Fruit fly (Drosophila melanogaster) whole organism, embryonic: Measurements from ENCODE around the gene CG15024.

Experiments
- ATbp ChIP-seq: fragments of 200-800 bp; sonication (Bioruptor generic); optimal IDR thresholded peaks from 2 replicates; lab custom pipeline; 2017; ENCODE audit warnings: missing biosample characterization, mild to moderate bottlenecking, missing genetic modification characterization, missing genetic modification reagents
- Ada2b ChIP-seq: fragments of 200-800 bp; sonication (Bioruptor generic); IDR thresholded peaks from 2 replicates; pipeline ENCODE4 v1.3.6; 2022; ENCODE audit warnings: missing biosample characterization, missing genetic modification characterization
- Bteb2 ChIP-seq: fragments of 200-800 bp; sonication (Bioruptor generic); optimal IDR thresholded peaks from 2 replicates; lab custom pipeline; 2016; ENCODE audit warnings: missing biosample characterization, missing genetic modification characterization
- CG10147 ChIP-seq: fragments of 200-800 bp; sonication (Bioruptor generic); optimal IDR thresholded peaks from 2 replicates; lab custom pipeline; 2019; ENCODE audit warnings: missing biosample characterization, mild to moderate bottlenecking, missing genetic modification characterization, moderate library complexity
- CG10209 ChIP-seq: fragments of 200-800 bp; sonication (Bioruptor generic); optimal IDR thresholded peaks from 3 replicates; lab custom pipeline; 2017; ENCODE audit warnings: missing biosample characterization, mild to moderate bottlenecking, missing genetic modification characterization, missing genetic modification reagents
- CG1024 ChIP-seq: fragments of 200-800 bp; sonication (Bioruptor generic); IDR thresholded peaks from 2 replicates; pipeline ENCODE4 v1.3.6; 2022; ENCODE audit warnings: missing biosample characterization, missing genetic modification characterization
- CG10431 ChIP-seq: fragments of 200-800 bp; sonication (Bioruptor generic); optimal IDR thresholded peaks from 3 replicates; lab custom pipeline; 2018; ENCODE audit warnings: missing biosample characterization, mild to moderate bottlenecking, missing genetic modification characterization
- CG10565 ChIP-seq: fragments of 200-800 bp; sonication (Bioruptor generic); optimal IDR thresholded peaks from 3 replicates; lab custom pipeline; 2016; ENCODE audit warnings: missing biosample characterization, mild to moderate bottlenecking, missing genetic modification characterization
- CG11093 ChIP-seq: fragments of 200-800 bp; sonication (Bioruptor generic); IDR thresholded peaks from 3 replicates; pipeline ENCODE4 v1.3.6; 2022; ENCODE audit warnings: missing biosample characterization, missing genetic modification characterization
- CG15073 ChIP-seq: fragments of 200-800 bp; sonication (Bioruptor generic); optimal IDR thresholded peaks from 2 replicates; lab custom pipeline; 2016; ENCODE audit warnings: missing biosample characterization, missing genetic modification characterization
- CG1647 ChIP-seq: fragments of 200-800 bp; sonication (Bioruptor generic); optimal IDR thresholded peaks from 3 replicates; lab custom pipeline; 2016; ENCODE audit warnings: missing biosample characterization, missing genetic modification characterization
- CG17361 ChIP-seq: fragments of 200-800 bp; sonication (Bioruptor generic); IDR thresholded peaks from 3 replicates; pipeline ENCODE4 v1.3.6; 2022; ENCODE audit warnings: missing biosample characterization, missing genetic modification characterization
- CG17385 ChIP-seq: fragments of 200-800 bp; sonication (Bioruptor generic); optimal IDR thresholded peaks from 3 replicates; lab custom pipeline; 2018; ENCODE audit warnings: missing biosample characterization, mild to moderate bottlenecking, missing genetic modification characterization
- CG18011 ChIP-seq: fragments of 200-800 bp; sonication (Bioruptor generic); optimal IDR thresholded peaks from 2 replicates; lab custom pipeline; 2017; ENCODE audit warnings: missing biosample characterization, missing genetic modification characterization, mild to moderate bottlenecking, moderate library complexity, missing genotype
- CG18619 ChIP-seq: fragments of 200-800 bp; sonication (Bioruptor generic); optimal IDR thresholded peaks from 3 replicates; lab custom pipeline; 2017; ENCODE audit warnings: missing biosample characterization, mild to moderate bottlenecking, missing genetic modification characterization
- CG2875 ChIP-seq: fragments of 200-800 bp; sonication (Bioruptor generic); optimal IDR thresholded peaks from 2 replicates; lab custom pipeline; 2017; ENCODE audit warnings: missing biosample characterization, mild to moderate bottlenecking, missing genetic modification characterization, missing genetic modification reagents
- CG2889 ChIP-seq: fragments of 200-800 bp; sonication (Bioruptor generic); IDR thresholded peaks from 3 replicates; pipeline ENCODE4 v1.3.6; 2022; ENCODE audit warnings: missing biosample characterization, missing genetic modification characterization
- CG32532 ChIP-seq: fragments of 200-800 bp; sonication (Bioruptor generic); IDR thresholded peaks from 2 replicates; pipeline ENCODE4 v1.3.6; 2022; ENCODE audit warnings: missing biosample characterization, missing genetic modification characterization
- CG32767 ChIP-seq: fragments of 200-800 bp; sonication (Bioruptor generic); IDR thresholded peaks from 2 replicates; pipeline ENCODE4 v1.3.6; 2022; ENCODE audit warnings: missing biosample characterization, missing genetic modification characterization
- CG33213 ChIP-seq: fragments of 200-800 bp; sonication (Bioruptor generic); optimal IDR thresholded peaks from 3 replicates; lab custom pipeline; 2016; ENCODE audit warnings: missing biosample characterization, missing genetic modification characterization
- CG34422 ChIP-seq: fragments of 200-800 bp; sonication (Bioruptor generic); IDR thresholded peaks from 3 replicates; pipeline ENCODE4 v1.3.6; 2022; ENCODE audit warnings: missing biosample characterization, missing genetic modification characterization
- CG3995 ChIP-seq: fragments of 200-800 bp; sonication (Bioruptor generic); optimal IDR thresholded peaks from 3 replicates; lab custom pipeline; 2016; ENCODE audit warnings: missing biosample characterization, missing genetic modification characterization
- CG4328 ChIP-seq: fragments of 200-800 bp; sonication (Bioruptor generic); optimal IDR thresholded peaks from 3 replicates; lab custom pipeline; 2017; ENCODE audit warnings: missing biosample characterization, missing genetic modification reagents, missing genetic modification characterization
- CG6854 ChIP-seq: fragments of 200-800 bp; sonication (Bioruptor generic); optimal IDR thresholded peaks from 3 replicates; lab custom pipeline; 2017; ENCODE audit warnings: missing biosample characterization, mild to moderate bottlenecking, missing genetic modification characterization
- CG7271 ChIP-seq: fragments of 200-800 bp; sonication (Bioruptor generic); optimal IDR thresholded peaks from 2 replicates; lab custom pipeline; 2018; ENCODE audit warnings: missing biosample characterization, mild to moderate bottlenecking, missing genetic modification characterization, moderate library complexity
- CG9876 ChIP-seq: fragments of 200-800 bp; sonication (Bioruptor generic); optimal IDR thresholded peaks from 2 replicates; lab custom pipeline; 2016; ENCODE audit warnings: missing biosample characterization, missing genetic modification characterization
- CG9932 ChIP-seq: fragments of 200-800 bp; sonication (Bioruptor generic); IDR thresholded peaks from 2 replicates; pipeline ENCODE4 v1.3.6; 2022; ENCODE audit warnings: missing biosample characterization, missing genetic modification characterization
- D ChIP-seq, 2 experiments: fragments of 200-800 bp in 1 of 2; fragments of >200 bp in 1 of 2; sonication (Bioruptor generic) in 1 of 2; optimal IDR thresholded peaks; 2 replicates in 1 of 2; 3 replicates in 1 of 2; lab custom pipeline; 2017; ENCODE audit warnings: mild to moderate bottlenecking in 1 of 2, missing biosample characterization in 1 of 2, missing genetic modification characterization in 1 of 2, missing genetic modification reagents in 1 of 2
- HLH4C ChIP-seq: fragments of 200-800 bp; sonication (Bioruptor generic); IDR thresholded peaks from 3 replicates; pipeline ENCODE4 v1.3.6; 2022; ENCODE audit warnings: missing biosample characterization, missing genetic modification characterization; ENCODE audit not compliant: partially characterized antibody
- Jarid2 ChIP-seq: fragments of 200-800 bp; sonication (Bioruptor generic); optimal IDR thresholded peaks from 3 replicates; lab custom pipeline; 2017; ENCODE audit warnings: mild to moderate bottlenecking, missing biosample characterization, missing genetic modification reagents, missing genetic modification characterization
- NfI ChIP-seq: fragments of 200-800 bp; sonication (Bioruptor generic); optimal IDR thresholded peaks from 3 replicates; lab custom pipeline; 2018; ENCODE audit warnings: missing biosample characterization, mild to moderate bottlenecking, missing genetic modification characterization, moderate library complexity
- PHDP ChIP-seq: fragments of 200-800 bp; sonication (Bioruptor generic); optimal IDR thresholded peaks from 3 replicates; lab custom pipeline; 2018; ENCODE audit warnings: missing biosample characterization, mild to moderate bottlenecking, missing genetic modification characterization, moderate library complexity
- Rx ChIP-seq: fragments of 200-800 bp; sonication (Bioruptor generic); IDR thresholded peaks from 2 replicates; pipeline ENCODE4 v1.3.6; 2022; ENCODE audit warnings: missing biosample characterization, missing genetic modification characterization
- Tbp ChIP-seq: fragments of >200 bp; optimal IDR thresholded peaks from 2 replicates; lab custom pipeline; 2018; ENCODE audit warnings: missing biosample characterization, missing genetic modification characterization
- ara ChIP-seq: fragments of 200-800 bp; sonication (Bioruptor generic); IDR thresholded peaks from 2 replicates; pipeline ENCODE4 v1.3.6; 2022; ENCODE audit warnings: missing biosample characterization, missing genetic modification characterization
- ato ChIP-seq: fragments of 200-800 bp; sonication (Bioruptor generic); IDR thresholded peaks from 2 replicates; pipeline ENCODE4 v1.3.6; 2022; ENCODE audit warnings: missing biosample characterization, missing genetic modification characterization; ENCODE audit not compliant: partially characterized antibody
- bbx ChIP-seq: fragments of 200-800 bp; sonication (Bioruptor generic); IDR thresholded peaks from 2 replicates; pipeline ENCODE4 v1.3.6; 2022; ENCODE audit warnings: missing biosample characterization, missing genetic modification characterization; ENCODE audit not compliant: partially characterized antibody
- da ChIP-seq: fragments of 200-800 bp; sonication (Bioruptor generic); optimal IDR thresholded peaks from 2 replicates; lab custom pipeline; 2016; ENCODE audit warnings: missing biosample characterization, missing genetic modification characterization
- gce ChIP-seq: fragments of 200-800 bp; sonication (Bioruptor generic); IDR thresholded peaks from 3 replicates; pipeline ENCODE4 v1.3.6; 2022; ENCODE audit warnings: missing biosample characterization, missing genetic modification characterization
- grn ChIP-seq: fragments of 200-800 bp; sonication (Bioruptor generic); optimal IDR thresholded peaks from 3 replicates; lab custom pipeline; 2017; ENCODE audit warnings: missing biosample characterization, missing genetic modification characterization
- insv ChIP-seq, 2 experiments: fragments of 200-800 bp; sonication (Bioruptor generic); optimal IDR thresholded peaks; 3 replicates each; lab custom pipeline; 2016 to 2018; ENCODE audit warnings: missing biosample characterization in 2 of 2, missing genetic modification characterization in 2 of 2
- lilli ChIP-seq: fragments of 200-800 bp; sonication (Bioruptor generic); optimal IDR thresholded peaks from 3 replicates; lab custom pipeline; 2016; ENCODE audit warnings: missing biosample characterization, missing genetic modification characterization
- phol ChIP-seq: fragments of 200-800 bp; sonication (Bioruptor generic); optimal IDR thresholded peaks from 3 replicates; lab custom pipeline; 2018; ENCODE audit warnings: missing biosample characterization, mild to moderate bottlenecking, missing genetic modification characterization, moderate library complexity
- sc ChIP-seq, 3 experiments: fragments of >200 bp in 2 of 3; fragments of 200-800 bp in 1 of 3; sonication (Bioruptor generic) in 1 of 3; optimal IDR thresholded peaks; 2 replicates in 2 of 3; 3 replicates in 1 of 3; lab custom pipeline; 2017; ENCODE audit warnings: mild to moderate bottlenecking in 1 of 3, missing biosample characterization in 1 of 3, missing genetic modification characterization in 1 of 3, missing genetic modification reagents in 1 of 3
- shn ChIP-seq: fragments of 200-800 bp; sonication (Bioruptor generic); optimal IDR thresholded peaks from 3 replicates; lab custom pipeline; 2016; ENCODE audit warnings: missing biosample characterization, missing genetic modification characterization
- so ChIP-seq: fragments of 200-800 bp; sonication (Bioruptor generic); IDR thresholded peaks from 3 replicates; pipeline ENCODE4 v1.3.6; 2022; ENCODE audit warnings: missing biosample characterization, missing genetic modification characterization
- stwl ChIP-seq: fragments of 200-800 bp; sonication (Bioruptor generic); optimal IDR thresholded peaks from 3 replicates; lab custom pipeline; 2018; ENCODE audit warnings: missing biosample characterization, mild to moderate bottlenecking, missing genetic modification characterization, moderate library complexity
- trh ChIP-seq: fragments of 200-800 bp; sonication (Bioruptor generic); optimal IDR thresholded peaks from 2 replicates; lab custom pipeline; 2016; ENCODE audit warnings: missing biosample characterization, missing genetic modification characterization
- yki ChIP-seq: fragments of >200 bp; optimal IDR thresholded peaks from 3 replicates; lab custom pipeline; 2018
- zfh1 ChIP-seq: fragments of 200-800 bp; sonication (Bioruptor generic); IDR thresholded peaks from 3 replicates; pipeline ENCODE4 v1.3.6; 2022; ENCODE audit warnings: missing biosample characterization, missing genetic modification characterization

CG15024 gene

dm6 chr3L:4412974-4413373 is 50.6 kb downstream of the CG15024 start (continued):
- peak; percentile 25 for TF ChIP-seq CG2875 (GFP tag; lab: Kevin White, UChicago)
- TF ChIP-seq yki (lab: Kevin White, UChicago): no peak
- TF ChIP-seq CG10431: no peak
- TF ChIP-seq insv (GFP tag; optimal IDR thresholded peaks at IDR 0.05; lab: Kevin White, UChicago): no peak
- TF ChIP-seq CG10209 (GFP tag; lab: Kevin White, UChicago): no peak
- peak; percentile 71 for TF ChIP-seq CG32532
- peak; percentile 34; the same call in 1 of the 2 replicates for TF ChIP-seq CG32767
- TF ChIP-seq CG17361: no peak
- no peak for TF ChIP-seq CG15073 (GFP tag; lab: Kevin White, UChicago)
- TF ChIP-seq so (GFP tag; lab: Robert Waterston, UW): peak; percentile 51; the same call in 1 of the 3 replicates
- peak; percentile 39 for TF ChIP-seq CG17385
- TF ChIP-seq lilli (GFP tag; lab: Kevin White, UChicago): peak; percentile 45
- TF ChIP-seq CG9876: no peak
- TF ChIP-seq bbx (GFP tag; lab: Robert Waterston, UW): no peak
- TF ChIP-seq D (optimal IDR thresholded peaks at IDR 0.05; lab: Kevin White, UChicago): no peak
- TF ChIP-seq D (GFP tag; optimal IDR thresholded peaks at IDR 0.05; lab: Kevin White, UChicago): no peak
- TF ChIP-seq CG4328 (GFP tag; lab: Kevin White, UChicago): no peak
- TF ChIP-seq HLH4C: no peak
- TF ChIP-seq ara: no peak
- TF ChIP-seq Rx (GFP tag; lab: Robert Waterston, UW): peak; percentile 49; the same call in 1 of the 2 replicates
- peak; percentile 85 for TF ChIP-seq CG9932 (GFP tag; lab: Robert Waterston, UW)
- no peak for TF ChIP-seq Tbp
- peak; percentile 56 for TF ChIP-seq NfI (GFP tag; lab: Kevin White, UChicago)
- TF ChIP-seq CG18619: peak; percentile 19
- peak; percentile 5 for TF ChIP-seq PHDP (tag; lab: Kevin White, UChicago)
- peak; percentile 67 for TF ChIP-seq Ada2b
- no peak for TF ChIP-seq sc (optimal IDR thresholded peaks at IDR 0.05; lab: Kevin White, UChicago)
- TF ChIP-seq sc (GFP tag; optimal IDR thresholded peaks at IDR 0.05; lab: Kevin White, UChicago): no peak
- TF ChIP-seq CG10565 (GFP tag; lab: Kevin White, UChicago): no peak
- TF ChIP-seq shn: peak; percentile 17
- TF ChIP-seq Bteb2 (GFP tag; lab: Kevin White, UChicago): peak; percentile 9
- TF ChIP-seq da (GFP tag; lab: Kevin White, UChicago): no peak
- TF ChIP-seq grn: no peak
- 0 out of 3 replicates have a peak, but pooled peaks have one; percentile 30 for TF ChIP-seq CG11093 (GFP tag; lab: Robert Waterston, UW)
- peak; percentile 78; the same call in 2 of the 3 replicates for TF ChIP-seq CG34422 (GFP tag; lab: Robert Waterston, UW)
- 0 out of 3 replicates have a peak, but pooled peaks have one; percentile 37 for TF ChIP-seq CG2889 (GFP tag; lab: Robert Waterston, UW)
- peak; percentile 14 for TF ChIP-seq phol
- peak; percentile 10 for TF ChIP-seq CG3995
- TF ChIP-seq CG33213: no peak
- no peak for TF ChIP-seq trh (GFP tag; lab: Kevin White, UChicago)
- TF ChIP-seq CG1647: no peak
- TF ChIP-seq gce (GFP tag; lab: Robert Waterston, UW): peak; percentile 39; the same call in 1 of the 3 replicates
- TF ChIP-seq CG1024 (GFP tag; lab: Robert Waterston, UW): no peak
- 0 out of 3 replicates have a peak, but pooled peaks have one; percentile 26 for TF ChIP-seq zfh1 (GFP tag; lab: Robert Waterston, UW)
- peak; percentile 5 for TF ChIP-seq Jarid2 (GFP tag; lab: Kevin White, UChicago)
- TF ChIP-seq CG6854 (GFP tag; lab: Kevin White, UChicago): no peak
- TF ChIP-seq CG7271 (tag; lab: Kevin White, UChicago): no peak
- no peak for TF ChIP-seq CG10147 (GFP tag; lab: Kevin White, UChicago)
- no peak for TF ChIP-seq ato (GFP tag; lab: Robert Waterston, UW)
- TF ChIP-seq stwl: no peak
- peak; percentile 18 for TF ChIP-seq ATbp (GFP tag; lab: Kevin White, UChicago)
- TF ChIP-seq CG18011 (GFP tag; lab: Kevin White, UChicago): no peak
